Fruit fly (Drosophila melanogaster): Measurements from ENCODE around the gene milt.

dm6 chr2L:7025247-7025646 lies 12.4 kb upstream of the milt start:
- TF ChIP-seq Sox100B (GFP tag; optimal IDR thresholded peaks at IDR 0.05): no peak
- TF ChIP-seq CG11398 (GFP tag; optimal IDR thresholded peaks at IDR 0.05): no peak
